Fruit fly (Drosophila melanogaster): ENCODE results near the gene He.

He gene

dm6 chr2L:13998952-13999351 is 26.2 kb upstream of the He start:
- no peak for TF ChIP-seq CG17801 (GFP tag; optimal IDR thresholded peaks at IDR 0.05; ENCODE audit: partially characterized antibody)

dm6 chr2L:13979826-13980225 is 7.1 kb upstream of the He start, which contains the start of gene NimC2:
Gene NimC2, plus strand, starts transcription at chr2L:13980126.
- no peak for TF ChIP-seq CG17801 (GFP tag; optimal IDR thresholded peaks at IDR 0.05; ENCODE audit: partially characterized antibody)

dm6 chr2L:13977073-13977472 is 4.3 kb upstream of the He start, which contains the start of gene Cyp28a5:
Gene Cyp28a5, plus strand, starts transcription at chr2L:13977302.
- no peak for TF ChIP-seq CG17801 (GFP tag; optimal IDR thresholded peaks at IDR 0.05; ENCODE audit: partially characterized antibody)

dm6 chr2L:13976669-13977068 is 3.9 kb upstream of the He start, which contains the start of gene NimC1:
Gene NimC1, minus strand, starts transcription at chr2L:13976769.
- TF ChIP-seq CG17801 (GFP tag; optimal IDR thresholded peaks at IDR 0.05; ENCODE audit: partially characterized antibody), result no peak

- no peak for TF ChIP-seq CG17801 (GFP tag; optimal IDR thresholded peaks at IDR 0.05; ENCODE audit: partially characterized antibody)
These were observed 2.9 kb downstream of the He start, which contains the start of the genes NimB4 and NimB5 for dm6 chr2L:13969876-13970275. Gene NimB4, minus strand, starts transcription at chr2L:13969976. Gene NimB5, plus strand, starts transcription at chr2L:13970177.

- TF ChIP-seq CG17801 (GFP tag; optimal IDR thresholded peaks at IDR 0.05; ENCODE audit: partially characterized antibody), result no peak
These were observed 4.8 kb downstream of the He start, which contains the start of gene NimB3 for dm6 chr2L:13967846-13968350. Gene NimB3, minus strand, starts transcription at chr2L:13967985.

dm6 chr2L:13966732-13967316 is 5.9 kb downstream of the He start, which contains the start of gene NimB2:
Gene NimB2, minus strand, starts transcription at chr2L:13967018.
- no peak for TF ChIP-seq CG17801 (GFP tag; optimal IDR thresholded peaks at IDR 0.05; ENCODE audit: partially characterized antibody)

dm6 chr2L:13963467-13964122 is 9.2 kb downstream of the He start, which contains the start of gene NimB1:
Gene NimB1, plus strand, starts transcription at chr2L:13963507.
- TF ChIP-seq CG17801 (GFP tag; optimal IDR thresholded peaks at IDR 0.05; ENCODE audit: partially characterized antibody), result no peak

- TF ChIP-seq CG17801 (GFP tag; optimal IDR thresholded peaks at IDR 0.05; ENCODE audit: partially characterized antibody), result no peak
These were observed 12.3 kb downstream of the He start for dm6 chr2L:13960399-13960798.

dm6 chr2L:13957239-13957638 is 15.5 kb downstream of the He start, which contains the start of gene NimA:
Gene NimA, plus strand, starts transcription at chr2L:13957539.
- no peak for TF ChIP-seq CG17801 (GFP tag; optimal IDR thresholded peaks at IDR 0.05; ENCODE audit: partially characterized antibody)

- TF ChIP-seq CG17801 (GFP tag; optimal IDR thresholded peaks at IDR 0.05; ENCODE audit: partially characterized antibody), result no peak
These were observed 17.0 kb downstream of the He start for dm6 chr2L:13955775-13956174.

dm6 chr2L:13949789-13950188 is 23.0 kb downstream of the He start:
- no peak for TF ChIP-seq CG17801 (GFP tag; optimal IDR thresholded peaks at IDR 0.05; ENCODE audit: partially characterized antibody)

dm6 chr2L:13947476-13947875 is 25.3 kb downstream of the He start, which contains the start of gene Vajk3:
Gene Vajk3, minus strand, starts transcription at chr2L:13947476.
- no peak for TF ChIP-seq CG17801 (GFP tag; optimal IDR thresholded peaks at IDR 0.05; ENCODE audit: partially characterized antibody)

- no peak for TF ChIP-seq CG17801 (GFP tag; optimal IDR thresholded peaks at IDR 0.05; ENCODE audit: partially characterized antibody)
These were observed 38.1 kb downstream of the He start, which contains the start of gene Vajk2 for dm6 chr2L:13934542-13935065. Gene Vajk2, minus strand, starts transcription at chr2L:13934692.

- no peak for TF ChIP-seq CG17801 (GFP tag; optimal IDR thresholded peaks at IDR 0.05; ENCODE audit: partially characterized antibody)
These were observed 41.4 kb downstream of the He start, which contains the start of gene CG42711 for dm6 chr2L:13931318-13931717. Gene CG42711, minus strand, starts transcription at chr2L:13931362.
